Fruit fly (Drosophila melanogaster): ENCODE measurements around the gene CG43318.

CG43318 gene

dm6 chr3R:15807306-15807705, 25.9 kb downstream of the CG43318 start:
- TF ChIP-seq net (GFP tag; optimal IDR thresholded peaks at IDR 0.05) (peak; percentile 11), dsx (GFP tag; optimal IDR thresholded peaks at IDR 0.05; ENCODE audit: poor library complexity, severe bottlenecking) (peak; percentile 94), CG6854 (GFP tag; optimal IDR thresholded peaks at IDR 0.05) (peak; percentile 39), CG3032 (tag; optimal IDR thresholded peaks at IDR 0.05) (no peak), CG7368 (GFP tag; optimal IDR thresholded peaks at IDR 0.05) (no peak), CG1621 (tag; optimal IDR thresholded peaks at IDR 0.05) (peak; percentile 69), pdm3 (GFP tag; optimal IDR thresholded peaks at IDR 0.05) (peak; percentile 1)

DNA sequence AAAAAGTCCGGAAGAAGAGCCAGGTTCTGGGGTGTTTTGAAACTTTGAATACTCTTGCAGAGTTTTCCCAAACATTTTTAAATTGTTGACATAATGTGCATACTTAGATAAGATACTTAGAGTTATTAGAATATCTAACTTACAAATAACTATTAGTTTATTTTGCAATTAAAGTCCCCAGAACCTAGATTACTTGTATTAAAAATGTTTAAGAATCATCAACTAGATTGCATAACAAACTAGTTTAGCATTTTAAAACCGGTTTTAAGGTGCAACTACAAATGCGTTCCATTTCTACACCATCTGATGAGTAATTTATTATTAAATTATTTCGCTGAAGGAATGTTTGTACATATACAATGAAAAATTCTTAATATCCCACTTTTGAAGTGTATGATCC, 26.9 kb downstream of the CG43318 start:
- TF ChIP-seq CG6276 (GFP tag; optimal IDR thresholded peaks at IDR 0.05) (no peak), lz (GFP tag; optimal IDR thresholded peaks at IDR 0.05) (peak; percentile 26), CG8119 (GFP tag; IDR thresholded peaks at IDR 0.05) (peak; percentile 36; the same call in 2 of the 3 replicates), salr (GFP tag; optimal IDR thresholded peaks at IDR 0.05) (peak in 1 of 2 experiments; percentile 34), Lpt (GFP tag; optimal IDR thresholded peaks at IDR 0.05) (peak; percentile 2), Eip78C (GFP tag) (peak; percentile 86), Eip93F (GFP tag; optimal IDR thresholded peaks at IDR 0.05) (no peak), CG15336 (GFP tag; IDR thresholded peaks at IDR 0.05) (0 out of 2 replicates have a peak, but pooled peaks have one; percentile 26), CG32006 (GFP tag; optimal IDR thresholded peaks at IDR 0.05) (peak; percentile 75), net (GFP tag; optimal IDR thresholded peaks at IDR 0.05) (no peak), Gug (GFP tag; IDR thresholded peaks at IDR 0.05) (no peak), CG6792 (GFP tag; optimal IDR thresholded peaks at IDR 0.05) (no peak), Hr39 (GFP tag; optimal IDR thresholded peaks at IDR 0.05) (peak; percentile 5), Met (GFP tag; optimal IDR thresholded peaks at IDR 0.05) (peak; percentile 40), svp (GFP tag) (peak; percentile 68), achi (GFP tag; optimal IDR thresholded peaks at IDR 0.05) (peak; percentile 3), CG3919 (GFP tag; optimal IDR thresholded peaks at IDR 0.05) (no peak), CG4318 (GFP tag; optimal IDR thresholded peaks at IDR 0.05) (no peak), CG34406 (GFP tag; optimal IDR thresholded peaks at IDR 0.05) (no peak), Sox15 (GFP tag; optimal IDR thresholded peaks at IDR 0.05) (no peak), topi (GFP tag; optimal IDR thresholded peaks at IDR 0.05) (peak; percentile 45), dsx (GFP tag; optimal IDR thresholded peaks at IDR 0.05; ENCODE audit: poor library complexity, severe bottlenecking) (no peak), esn (GFP tag; optimal IDR thresholded peaks at IDR 0.05) (peak; percentile 45), Hr4 (GFP tag; optimal IDR thresholded peaks at IDR 0.05) (peak; percentile 47)

dm6 chr3R:15804678-15805077, 28.6 kb downstream of the CG43318 start:
- TF ChIP-seq CG11294 (GFP tag; IDR thresholded peaks at IDR 0.05) = no peak
- peak; percentile 96 for TF ChIP-seq dsx (GFP tag; optimal IDR thresholded peaks at IDR 0.05; ENCODE audit: poor library complexity, severe bottlenecking)
- no peak for TF ChIP-seq CG10669 (GFP tag; optimal IDR thresholded peaks at IDR 0.05)
- TF ChIP-seq acj6 (GFP tag; optimal IDR thresholded peaks at IDR 0.05) = no peak

DNA sequence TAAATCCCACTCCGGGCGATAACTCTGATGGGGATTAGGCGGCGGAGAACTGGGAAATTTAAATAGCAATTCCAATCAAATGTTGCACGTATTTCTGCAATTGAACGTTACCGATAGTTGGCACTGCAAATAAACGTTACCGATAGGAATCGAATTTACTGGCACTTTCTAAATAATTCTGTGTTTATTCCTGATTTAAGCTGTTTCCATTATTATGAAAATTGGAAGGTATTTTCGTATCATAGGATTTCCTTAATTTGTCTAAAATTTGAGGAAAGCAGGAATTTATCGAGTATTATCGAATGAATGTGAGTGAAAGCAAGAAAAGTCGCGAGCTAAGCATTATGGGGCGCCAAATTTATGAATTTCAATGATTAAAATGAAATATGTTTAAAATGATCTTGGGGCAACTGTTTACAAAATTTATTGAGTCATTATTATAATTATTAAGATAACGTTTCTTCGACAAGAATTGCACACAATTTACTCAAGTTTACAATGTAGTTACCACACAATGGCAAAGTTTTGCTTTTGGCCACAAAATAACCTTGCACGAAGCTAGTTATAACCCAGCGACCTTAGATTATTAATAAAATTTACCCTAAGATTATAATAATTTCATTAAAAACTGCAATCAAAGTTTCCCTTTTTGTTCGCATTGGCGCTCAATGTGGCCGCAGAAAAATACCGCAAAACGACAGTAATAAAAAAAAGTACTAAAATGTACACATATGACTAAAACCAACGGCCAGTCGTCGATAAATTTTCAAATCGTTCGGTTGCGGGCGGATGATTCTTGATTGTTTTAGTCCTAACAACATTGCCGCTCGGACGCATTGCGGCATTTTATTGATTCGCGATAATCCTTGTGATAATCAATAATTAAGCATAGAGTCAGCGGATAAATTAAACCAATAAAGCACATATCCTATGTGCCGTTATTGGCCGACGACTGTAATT, 29.4 kb downstream of the CG43318 start, which contains the start of gene alpha-Man-IIb:
alpha-Man-IIb (plus strand) TSS at position 747 of the 960 bp plus-strand sequence.
- no peak for TF ChIP-seq eg (GFP tag; IDR thresholded peaks at IDR 0.05)
- TF ChIP-seq fkh (GFP tag; optimal IDR thresholded peaks at IDR 0.05) = peak; percentile 98
- peak; percentile 12 for TF ChIP-seq cyc (GFP tag; optimal IDR thresholded peaks at IDR 0.05)
- peak; percentile 5 for TF ChIP-seq lz (GFP tag; optimal IDR thresholded peaks at IDR 0.05)
- TF ChIP-seq topi (GFP tag; optimal IDR thresholded peaks at IDR 0.05) = no peak
- no peak for TF ChIP-seq Blimp-1 (GFP tag; optimal IDR thresholded peaks at IDR 0.05)
- TF ChIP-seq Hr38 (GFP tag; optimal IDR thresholded peaks at IDR 0.05) = no peak
- TF ChIP-seq CG8319 (GFP tag; optimal IDR thresholded peaks at IDR 0.05) = no peak
- no peak for TF ChIP-seq Sox15 (GFP tag; optimal IDR thresholded peaks at IDR 0.05)
- TF ChIP-seq CG3919 (GFP tag; optimal IDR thresholded peaks at IDR 0.05) = peak; percentile 7
- peak; percentile 30; the same call in 1 of the 3 replicates for TF ChIP-seq CG6163 (GFP tag; IDR thresholded peaks at IDR 0.05)
- peak; percentile 26 for TF ChIP-seq CG1621 (tag; optimal IDR thresholded peaks at IDR 0.05)
- TF ChIP-seq CG3032 (tag; optimal IDR thresholded peaks at IDR 0.05) = peak; percentile 59
- TF ChIP-seq CG15336 (GFP tag; IDR thresholded peaks at IDR 0.05) = no peak
- TF ChIP-seq CG11762 (GFP tag; optimal IDR thresholded peaks at IDR 0.05; ENCODE audit: insufficient read depth) = no peak
- TF ChIP-seq CG10669 (GFP tag; optimal IDR thresholded peaks at IDR 0.05) = no peak
- no peak for TF ChIP-seq CG7368 (GFP tag; optimal IDR thresholded peaks at IDR 0.05)
- TF ChIP-seq dac (GFP tag; optimal IDR thresholded peaks at IDR 0.05) = no peak
- no peak for TF ChIP-seq Hr4 (GFP tag; optimal IDR thresholded peaks at IDR 0.05)
- peak; percentile 19 for TF ChIP-seq esn (GFP tag; optimal IDR thresholded peaks at IDR 0.05)
- TF ChIP-seq vri (GFP tag; optimal IDR thresholded peaks at IDR 0.05) = no peak
- no peak for TF ChIP-seq Hr39 (GFP tag; optimal IDR thresholded peaks at IDR 0.05)
- no peak for TF ChIP-seq fd85E (GFP tag; optimal IDR thresholded peaks at IDR 0.05)
- no peak for TF ChIP-seq CG32006 (GFP tag; optimal IDR thresholded peaks at IDR 0.05)
